Worm (Caenorhabditis elegans) whole organism, L3 larva: ENCODE measurements around the gene F59F5.7.

Source experiments
- egl-27 ChIP-seq: sonication (generic microtip); optimal IDR thresholded peaks from 4 replicates; lab custom pipeline; 2017; ENCODE audit warnings: missing biosample characterization, missing genetic modification reagents, missing genetic modification characterization
- elt-1 ChIP-seq: fragments of 150-350 bp; optimal IDR thresholded peaks from 2 replicates; lab custom pipeline; 2014; ENCODE audit warnings: missing biosample characterization, missing genetic modification characterization
- fkh-10 ChIP-seq: sonication (generic microtip); optimal IDR thresholded peaks from 2 replicates; lab custom pipeline; 2017; ENCODE audit warnings: missing biosample characterization, missing genetic modification reagents, missing genetic modification characterization
- fkh-2 ChIP-seq: fragments of 150-350 bp; optimal IDR thresholded peaks from 2 replicates; lab custom pipeline; 2014; ENCODE audit warnings: missing biosample characterization, missing genetic modification reagents, missing genetic modification characterization
- lin-15B ChIP-seq: fragments of 150-350 bp; optimal IDR thresholded peaks from 2 replicates; lab custom pipeline; 2014; ENCODE audit warnings: missing biosample characterization, missing genetic modification characterization
- lsy-12 ChIP-seq: sonication (generic microtip); optimal IDR thresholded peaks from 2 replicates; lab custom pipeline; 2016; ENCODE audit warnings: mild to moderate bottlenecking, missing genetic modification characterization, missing compliant biosample characterization
- nhr-23 ChIP-seq: fragments of 150-350 bp; optimal IDR thresholded peaks from 2 replicates; lab custom pipeline; 2014; ENCODE audit warnings: missing biosample characterization, missing genetic modification reagents, missing genetic modification characterization
- nhr-237 ChIP-seq: fragments of 150-350 bp; optimal IDR thresholded peaks from 2 replicates; lab custom pipeline; 2014; ENCODE audit warnings: missing biosample characterization, missing genetic modification characterization
- nhr-28 ChIP-seq: fragments of 150-350 bp; optimal IDR thresholded peaks from 2 replicates; lab custom pipeline; 2014; ENCODE audit warnings: missing biosample characterization, missing genetic modification characterization
- nhr-77 ChIP-seq: fragments of 150-350 bp; optimal IDR thresholded peaks from 2 replicates; lab custom pipeline; 2014; ENCODE audit warnings: missing biosample characterization, missing genetic modification characterization
- pqm-1 ChIP-seq: fragments of 150-350 bp; optimal IDR thresholded peaks from 2 replicates; lab custom pipeline; 2017; ENCODE audit warnings: missing biosample characterization, missing genetic modification characterization, inconsistent platforms
- snpc-4 ChIP-seq: fragments of 150-350 bp; optimal IDR thresholded peaks from 2 replicates; lab custom pipeline; 2014; ENCODE audit warnings: missing biosample characterization, missing genetic modification characterization
- unc-62 ChIP-seq: fragments of 150-350 bp; sonication (generic microtip); optimal IDR thresholded peaks from 4 replicates; lab custom pipeline; 2014; ENCODE audit warnings: missing biosample characterization, missing genetic modification reagents, missing genetic modification characterization

DNA sequence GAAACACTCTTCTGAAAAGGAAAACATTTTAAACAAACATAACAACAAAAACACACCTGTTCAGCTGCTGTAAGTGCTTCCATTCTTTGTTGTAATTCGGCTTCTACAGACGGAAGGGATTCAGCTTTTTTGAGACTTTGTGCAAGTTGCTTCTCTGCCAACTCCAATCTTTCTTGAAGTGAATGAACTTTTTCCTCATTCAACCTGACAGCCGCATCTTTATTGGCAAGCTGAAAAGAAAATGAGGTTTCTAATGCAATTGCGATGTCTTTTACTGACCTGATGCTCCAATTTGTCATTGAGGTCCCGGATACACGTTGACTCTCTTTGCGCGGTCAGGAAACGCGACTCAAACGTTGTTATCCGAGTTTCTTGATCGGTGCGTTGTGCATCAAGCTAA, 6.3 kb upstream of the F59F5.7 start:
- TF ChIP-seq pqm-1 (tag; lab: Kevin White, UChicago) (no peak), nhr-23 (tag; lab: Kevin White, UChicago) (no peak), lsy-12 (tag; lab: Kevin White, UChicago) (no peak), snpc-4 (tag; lab: Kevin White, UChicago) (no peak), fkh-10 (GFP tag; lab: Kevin White, UChicago) (no peak), egl-27 (tag; lab: Kevin White, UChicago) (no peak), lin-15B (tag; lab: Kevin White, UChicago) (no peak), fkh-2 (no peak), nhr-237 (no peak), elt-1 (no peak), nhr-77 (tag; lab: Kevin White, UChicago) (no peak), nhr-28 (tag; lab: Kevin White, UChicago) (no peak), unc-62 (GFP tag; lab: Kevin White, UChicago) (no peak)
